Worm (Caenorhabditis elegans) whole organism, young adult: ENCODE results near the gene vps-60.
A peak's percentile ranks its signal among the peaks of the same experiment; 100 is the strongest.

Experiments used
- F33H1.4 ChIP-seq: fragments of 200-800 bp; sonication (Bioruptor generic); IDR thresholded peaks from 2 replicates; pipeline ENCODE4 v1.3.6; 2022; ENCODE audit warnings: missing genetic modification reagents, missing genetic modification characterization, missing compliant biosample characterization
- F55B11.4 ChIP-seq: sonication (generic microtip); optimal IDR thresholded peaks from 2 replicates; lab custom pipeline; 2016; ENCODE audit warnings: missing compliant biosample characterization, missing genetic modification characterization, borderline replicate concordance; ENCODE audit not compliant: insufficient read depth
- F57C9.4 ChIP-seq: sonication (generic microtip); optimal IDR thresholded peaks from 2 replicates; lab custom pipeline; 2017; ENCODE audit warnings: mild to moderate bottlenecking, missing genetic modification characterization, missing compliant biosample characterization
- K11D2.4 ChIP-seq: fragments of 200-800 bp; sonication (Bioruptor generic); IDR thresholded peaks from 2 replicates; pipeline ENCODE4 v1.3.6; 2022; ENCODE audit warnings: missing genetic modification reagents, missing genetic modification characterization, missing compliant biosample characterization
- T07F8.4 ChIP-seq: sonication (generic microtip); optimal IDR thresholded peaks from 2 replicates; lab custom pipeline; 2016; ENCODE audit warnings: mild to moderate bottlenecking, missing genetic modification characterization, moderate library complexity, missing compliant biosample characterization
- Y53G8AR.9 ChIP-seq: fragments of 200-800 bp; sonication (Bioruptor generic); conservative IDR thresholded peaks from 2 replicates; pipeline ENCODE4 v1.3.6; 2022; ENCODE audit warnings: missing genetic modification reagents, missing genetic modification characterization, missing compliant biosample characterization
- ama-1 ChIP-seq, 3 experiments: fragments of 150-350 bp in 1 of 3; sonication (generic microtip) in 2 of 3; optimal IDR thresholded peaks; 2 replicates each; lab custom pipeline; 2014 to 2018; ENCODE audit warnings: missing biosample characterization in 2 of 3, missing genetic modification characterization in 2 of 3, missing genetic modification reagents in 2 of 3
- attf-5 ChIP-seq: fragments of 200-800 bp; sonication (Bioruptor generic); optimal IDR thresholded peaks from 2 replicates; lab custom pipeline; 2018; ENCODE audit warnings: mild to moderate bottlenecking, missing genetic modification characterization, missing compliant biosample characterization
- bed-2 ChIP-seq: fragments of 200-800 bp; sonication (Bioruptor generic); IDR thresholded peaks from 2 replicates; pipeline ENCODE4 v1.3.6; 2022; ENCODE audit warnings: missing genetic modification reagents, missing genetic modification characterization, missing compliant biosample characterization
- ccch-3 ChIP-seq: fragments of 200-800 bp; sonication (Bioruptor generic); optimal IDR thresholded peaks from 2 replicates; lab custom pipeline; 2018; ENCODE audit warnings: mild to moderate bottlenecking, missing genetic modification characterization, missing compliant biosample characterization
- cebp-1 ChIP-seq, 2 experiments: fragments of 200-800 bp in 1 of 2; sonication (Bioruptor generic) in 1 of 2; sonication (generic microtip) in 1 of 2; IDR thresholded peaks in 1 of 2; optimal IDR thresholded peaks in 1 of 2; 2 replicates each; pipeline versions ENCODE4 v1.3.6 to Lab custom; 2017 to 2022; ENCODE audit warnings: missing compliant biosample characterization in 2 of 2, missing genetic modification characterization in 2 of 2, mild to moderate bottlenecking in 1 of 2, missing genetic modification reagents in 1 of 2, moderate library complexity in 1 of 2
- ceh-27 ChIP-seq: fragments of 200-800 bp; sonication (Bioruptor generic); optimal IDR thresholded peaks from 2 replicates; lab custom pipeline; 2018; ENCODE audit warnings: mild to moderate bottlenecking, missing genetic modification characterization, moderate library complexity, missing compliant biosample characterization
- gei-17 ChIP-seq: fragments of 200-800 bp; sonication (Bioruptor generic); optimal IDR thresholded peaks from 2 replicates; lab custom pipeline; 2018; ENCODE audit warnings: mild to moderate bottlenecking, missing genetic modification characterization, missing compliant biosample characterization
- hmg-20 ChIP-seq: fragments of 200-800 bp; sonication (Bioruptor generic); IDR thresholded peaks from 2 replicates; pipeline ENCODE4 v1.3.6; 2022; ENCODE audit warnings: missing genetic modification reagents, missing genetic modification characterization, missing compliant biosample characterization
- let-607 ChIP-seq, 2 experiments: fragments of 200-800 bp in 1 of 2; sonication (Bioruptor generic) in 1 of 2; sonication (generic microtip) in 1 of 2; optimal IDR thresholded peaks; 2 replicates each; lab custom pipeline; 2016 to 2018; ENCODE audit warnings: mild to moderate bottlenecking in 2 of 2, missing compliant biosample characterization in 2 of 2, missing genetic modification characterization in 2 of 2, moderate library complexity in 2 of 2, missing genotype in 1 of 2
- lir-1 ChIP-seq: fragments of 200-800 bp; sonication (Bioruptor generic); conservative IDR thresholded peaks from 2 replicates; pipeline ENCODE4 v1.3.6; 2022; ENCODE audit warnings: missing genetic modification reagents, missing genetic modification characterization, missing compliant biosample characterization
- lsy-27 ChIP-seq: sonication (generic microtip); optimal IDR thresholded peaks from 2 replicates; lab custom pipeline; 2017; ENCODE audit warnings: missing genetic modification characterization, mild to moderate bottlenecking, missing compliant biosample characterization, antibody characterized with exemption, missing genotype, borderline replicate concordance; ENCODE audit not compliant: insufficient read depth
- madf-10 ChIP-seq: sonication (generic microtip); optimal IDR thresholded peaks from 2 replicates; lab custom pipeline; 2016; ENCODE audit warnings: mild to moderate bottlenecking, missing genetic modification characterization, missing compliant biosample characterization
- madf-3 ChIP-seq: fragments of 200-800 bp; sonication (Bioruptor generic); IDR thresholded peaks from 2 replicates; pipeline ENCODE4 v1.3.6; 2022; ENCODE audit warnings: missing genetic modification reagents, missing genetic modification characterization, missing compliant biosample characterization
- madf-6 ChIP-seq: fragments of 200-800 bp; sonication (Bioruptor generic); IDR thresholded peaks from 2 replicates; pipeline ENCODE4 v1.3.6; 2022; ENCODE audit warnings: missing genetic modification reagents, missing genetic modification characterization, missing compliant biosample characterization
- nfya-1 ChIP-seq: sonication (generic microtip); optimal IDR thresholded peaks from 2 replicates; lab custom pipeline; 2017; ENCODE audit warnings: antibody characterized with exemption, missing compliant biosample characterization, missing genetic modification characterization, borderline replicate concordance; ENCODE audit not compliant: insufficient read depth
- nhr-179 ChIP-seq: sonication (generic microtip); optimal IDR thresholded peaks from 2 replicates; lab custom pipeline; 2016; ENCODE audit warnings: mild to moderate bottlenecking, missing genetic modification characterization, missing compliant biosample characterization
- nhr-80 ChIP-seq: sonication (generic microtip); optimal IDR thresholded peaks from 2 replicates; lab custom pipeline; 2016; ENCODE audit warnings: missing genetic modification characterization, missing compliant biosample characterization
- rcor-1 ChIP-seq: fragments of 200-800 bp; sonication (Bioruptor generic); IDR thresholded peaks from 2 replicates; pipeline ENCODE4 v1.3.6; 2022; ENCODE audit warnings: missing genetic modification reagents, missing genetic modification characterization, missing compliant biosample characterization
- rpc-1 ChIP-seq, 2 experiments: fragments of 150-350 bp in 1 of 2; sonication (generic microtip) in 1 of 2; optimal IDR thresholded peaks; 2 replicates each; lab custom pipeline; 2014 to 2018; ENCODE audit warnings: missing biosample characterization in 1 of 2, missing genetic modification characterization in 1 of 2, missing genetic modification reagents in 1 of 2, missing genotype in 1 of 2
- sdz-38 ChIP-seq: sonication (generic microtip); optimal IDR thresholded peaks from 2 replicates; lab custom pipeline; 2016; ENCODE audit warnings: missing genotype, missing genetic modification characterization, missing compliant biosample characterization
- somi-1 ChIP-seq: fragments of 200-800 bp; sonication (Bioruptor generic); optimal IDR thresholded peaks from 2 replicates; lab custom pipeline; 2018; ENCODE audit warnings: mild to moderate bottlenecking, missing genetic modification characterization, missing compliant biosample characterization
- tbp1 ChIP-seq: fragments of 200-800 bp; sonication (Bioruptor generic); optimal IDR thresholded peaks from 2 replicates; lab custom pipeline; 2018; ENCODE audit warnings: mild to moderate bottlenecking, missing genetic modification characterization, missing compliant biosample characterization
- tbx-9 ChIP-seq: sonication (generic microtip); optimal IDR thresholded peaks from 2 replicates; lab custom pipeline; 2016; ENCODE audit warnings: borderline replicate concordance, missing genetic modification characterization, inconsistent platforms, missing compliant biosample characterization
- tlf-1 ChIP-seq: fragments of 200-800 bp; sonication (Bioruptor generic); optimal IDR thresholded peaks from 2 replicates; lab custom pipeline; 2018; ENCODE audit warnings: mild to moderate bottlenecking, missing genetic modification characterization, missing compliant biosample characterization
- ztf-28 ChIP-seq: fragments of 200-800 bp; sonication (Bioruptor generic); IDR thresholded peaks from 2 replicates; pipeline ENCODE4 v1.3.6; 2022; ENCODE audit warnings: missing genetic modification reagents, missing genetic modification characterization, missing compliant biosample characterization

vps-60 gene

ce11 chrV:8631277-8631765 is 25.4 kb upstream of the vps-60 start, which contains the start of gene atg-18 (continued):
- TF ChIP-seq rpc-1 (optimal IDR thresholded peaks at IDR 0.05; lab: Kevin White, UChicago) (peak; percentile 31), rpc-1 (tag; optimal IDR thresholded peaks at IDR 0.05; lab: Kevin White, UChicago) (no peak), lsy-27 (no peak), Y53G8AR.9 (no peak), nhr-80 (tag; lab: Kevin White, UChicago) (peak; percentile 82), cebp-1 (GFP tag; IDR thresholded peaks at IDR 0.05; lab: Robert Waterston, UW) (0 out of 2 replicates have a peak, but pooled peaks have one; percentile 15), cebp-1 (tag; optimal IDR thresholded peaks at IDR 0.05; lab: Kevin White, UChicago) (no peak), attf-5 (peak; percentile 49), sdz-38 (no peak)

ce11 chrV:8629029-8629428 is 23.1 kb upstream of the vps-60 start, which contains the start of gene F41E6.12:
F41E6.12 (minus strand) TSS chrV:8629129.
- TF ChIP-seq tlf-1, result peak; percentile 47
- TF ChIP-seq rcor-1, result 0 out of 2 replicates have a peak, but pooled peaks have one; percentile 15
- peak; percentile 69 for TF ChIP-seq ama-1 (optimal IDR thresholded peaks at IDR 0.05; lab: Kevin White, UChicago)
- no peak for TF ChIP-seq ama-1 (GFP tag; optimal IDR thresholded peaks at IDR 0.05; lab: Kevin White, UChicago)
- TF ChIP-seq bed-2 (GFP tag; lab: Robert Waterston, UW), result no peak
- peak; percentile 41; the same call in 1 of the 2 replicates for TF ChIP-seq Y53G8AR.9
- TF ChIP-seq F33H1.4, result 0 out of 2 replicates have a peak, but pooled peaks have one; percentile 3
- no peak for TF ChIP-seq F55B11.4 (tag; lab: Kevin White, UChicago)
- TF ChIP-seq hmg-20 (GFP tag; lab: Robert Waterston, UW), result no peak

- TF ChIP-seq gei-17 (GFP tag; lab: Kevin White, UChicago), result no peak
These were observed 21.7 kb upstream of the vps-60 start for ce11 chrV:8627580-8627979.

DNA sequence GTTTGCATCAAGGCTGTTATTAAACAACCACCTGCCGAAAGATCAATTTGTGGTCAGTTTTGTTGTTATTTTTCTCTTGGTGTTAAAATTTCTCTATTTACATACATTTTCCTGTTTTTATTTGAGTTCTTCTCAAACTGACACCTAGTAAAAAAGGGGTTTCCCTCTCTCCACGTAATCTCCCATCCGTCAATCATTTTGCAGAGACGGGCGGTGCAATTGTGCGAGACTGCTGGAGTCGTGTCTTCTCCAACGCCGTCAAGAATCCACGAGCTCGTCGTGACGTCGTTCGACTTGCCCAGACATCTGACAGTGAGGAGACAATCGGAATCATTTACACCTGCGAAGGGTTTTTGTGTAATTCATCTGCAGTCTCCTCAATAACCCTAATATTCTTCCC is 20.5 kb upstream of the vps-60 start:
- TF ChIP-seq lir-1 (GFP tag; lab: Robert Waterston, UW) (no peak), madf-10 (no peak), nhr-179 (no peak), tbx-9 (tag; lab: Kevin White, UChicago) (no peak), madf-6 (no peak), tbp1 (GFP tag; lab: Kevin White, UChicago) (no peak), nfya-1 (no peak), F57C9.4 (no peak), K11D2.4 (no peak), T07F8.4 (tag; lab: Kevin White, UChicago) (no peak), ztf-28 (GFP tag; lab: Robert Waterston, UW) (no peak), madf-3 (no peak)

ce11 chrV:8623754-8624153 is 17.8 kb upstream of the vps-60 start, which contains the start of gene F41E6.17:
F41E6.17 (plus strand) TSS chrV:8624101.
- TF ChIP-seq somi-1 (GFP tag; lab: Kevin White, UChicago), result no peak
- no peak for TF ChIP-seq let-607 (tag; optimal IDR thresholded peaks at IDR 0.05; lab: Kevin White, UChicago)
- TF ChIP-seq ccch-3, result no peak
- no peak for TF ChIP-seq ceh-27 (GFP tag; lab: Kevin White, UChicago)
